Fruit fly (Drosophila melanogaster): Measurements from ENCODE around the gene CG9331.

Gene CG9331

DNA sequence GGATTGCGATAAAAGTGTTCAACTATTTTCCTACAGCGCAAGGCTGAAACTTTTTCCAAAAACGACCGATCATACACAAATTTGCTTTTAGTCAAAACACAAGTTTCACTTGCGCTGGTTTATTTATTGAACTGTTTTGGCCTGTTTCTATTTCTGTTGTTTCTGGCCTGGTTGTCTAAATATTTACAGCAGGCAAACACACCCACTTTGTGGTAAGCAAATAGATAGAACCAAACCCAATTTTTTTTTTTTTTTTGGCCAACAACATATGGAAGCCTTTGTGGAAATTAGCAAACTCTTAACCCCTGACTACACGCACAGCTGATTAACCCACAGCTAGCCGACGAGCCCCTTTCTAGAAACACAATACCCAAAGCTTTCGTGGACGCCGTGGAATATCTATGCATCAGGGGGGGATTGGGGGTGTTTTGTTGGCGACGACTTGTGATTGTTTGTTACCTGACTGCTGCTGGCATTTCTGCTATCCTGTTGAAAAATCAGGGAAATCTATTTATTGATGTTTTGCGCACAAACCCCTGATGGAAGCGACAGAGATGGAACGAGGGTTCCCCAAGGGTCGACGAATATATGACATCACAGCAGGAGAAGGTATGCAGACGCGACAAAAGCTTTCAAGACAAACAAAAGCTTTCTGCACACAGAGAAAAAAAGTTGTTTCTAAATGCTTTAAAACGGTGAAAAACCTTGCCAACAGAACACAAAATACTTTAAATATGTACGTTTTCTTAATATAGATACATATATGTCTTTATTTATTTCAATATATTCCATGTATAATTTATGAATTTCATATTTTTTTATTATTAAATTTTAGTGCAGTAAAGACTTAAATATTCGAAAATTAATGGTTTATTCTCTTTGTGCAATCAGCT is 14.8 kb upstream of the CG9331 start (continued):
- TF ChIP-seq Dll (GFP tag; IDR thresholded peaks at IDR 0.05; ENCODE audit: partially characterized antibody) (no peak), CG13624 (GFP tag; optimal IDR thresholded peaks at IDR 0.05) (peak; percentile 6), CG31365 (tag; optimal IDR thresholded peaks at IDR 0.05) (peak; percentile 43), CG11247 (GFP tag; IDR thresholded peaks at IDR 0.05) (no peak; the same call in 1 of the 2 replicates), CG6765 (GFP tag; optimal IDR thresholded peaks at IDR 0.05) (peak; percentile 15), CG6854 (GFP tag; optimal IDR thresholded peaks at IDR 0.05) (peak; percentile 45), Spps (tag; optimal IDR thresholded peaks at IDR 0.05) (no peak), HHEX (GFP tag; optimal IDR thresholded peaks at IDR 0.05) (peak; percentile 68), ATbp (GFP tag; optimal IDR thresholded peaks at IDR 0.05) (peak; percentile 80), Dip2 (GFP tag; IDR thresholded peaks at IDR 0.05) (no peak), exex (tag; optimal IDR thresholded peaks at IDR 0.05) (peak; percentile 16), CG8359 (GFP tag; optimal IDR thresholded peaks at IDR 0.05; ENCODE audit: borderline replicate concordance) (no peak), CG34224 (GFP tag; IDR thresholded peaks at IDR 0.05; ENCODE audit: partially characterized antibody) (no peak), CG14965 (GFP tag; optimal IDR thresholded peaks at IDR 0.05; ENCODE audit: borderline replicate concordance) (peak; percentile 15), slp2 (GFP tag; optimal IDR thresholded peaks at IDR 0.05) (no peak), ap (GFP tag; IDR thresholded peaks at IDR 0.05) (no peak), nmo (GFP tag; optimal IDR thresholded peaks at IDR 0.05) (peak; percentile 29), fd3F (GFP tag; optimal IDR thresholded peaks at IDR 0.05) (peak; percentile 61), danr (GFP tag; IDR thresholded peaks at IDR 0.05) (0 out of 2 replicates have a peak, but pooled peaks have one; percentile 22), wek (GFP tag; optimal IDR thresholded peaks at IDR 0.05) (peak; percentile 63), Bdp1 (GFP tag; optimal IDR thresholded peaks at IDR 0.05) (no peak), ash1 (GFP tag; optimal IDR thresholded peaks at IDR 0.05) (no peak), Asciz (GFP tag; optimal IDR thresholded peaks at IDR 0.05) (peak; percentile 55), CG17829 (tag; optimal IDR thresholded peaks at IDR 0.05) (peak; percentile 28), CG14014 (GFP tag; IDR thresholded peaks at IDR 0.05) (peak; percentile 52), crc (GFP tag; optimal IDR thresholded peaks at IDR 0.05) (peak; percentile 56), CG11723 (GFP tag; optimal IDR thresholded peaks at IDR 0.05) (no peak), sisA (GFP tag; IDR thresholded peaks at IDR 0.05) (peak; percentile 13; the same call in 1 of the 2 replicates), YL-1 (GFP tag; optimal IDR thresholded peaks at IDR 0.05) (no peak), Deaf1 (tag; optimal IDR thresholded peaks at IDR 0.05) (peak; percentile 63), CG7928 (GFP tag; optimal IDR thresholded peaks at IDR 0.05) (peak; percentile 23), CG15011 (GFP tag; optimal IDR thresholded peaks at IDR 0.05) (peak; percentile 66), CG11085 (GFP tag; IDR thresholded peaks at IDR 0.05) (0 out of 2 replicates have a peak, but pooled peaks have one; percentile 29), Meics (GFP tag; optimal IDR thresholded peaks at IDR 0.05) (peak; percentile 62), trh (GFP tag; optimal IDR thresholded peaks at IDR 0.05) (no peak), pho (GFP tag; optimal IDR thresholded peaks at IDR 0.05) (peak; percentile 11), CG6683 (GFP tag; optimal IDR thresholded peaks at IDR 0.05) (peak; percentile 13), CG10209 (GFP tag; optimal IDR thresholded peaks at IDR 0.05) (peak; percentile 37), fd96Cb (tag; optimal IDR thresholded peaks at IDR 0.05) (peak; percentile 14), Bteb2 (GFP tag; optimal IDR thresholded peaks at IDR 0.05) (peak; percentile 28), al (GFP tag; IDR thresholded peaks at IDR 0.05) (no peak), CG7556 (GFP tag; optimal IDR thresholded peaks at IDR 0.05) (no peak), Ptx1 (GFP tag; IDR thresholded peaks at IDR 0.05) (peak; percentile 76), NfI (GFP tag; optimal IDR thresholded peaks at IDR 0.05) (peak; percentile 43), phol (tag; optimal IDR thresholded peaks at IDR 0.05) (peak; percentile 44), ab (GFP tag; optimal IDR thresholded peaks at IDR 0.05) (no peak), CG17328 (GFP tag; IDR thresholded peaks at IDR 0.05) (peak; percentile 41), lab (GFP tag; optimal IDR thresholded peaks at IDR 0.05) (peak; percentile 78)

Data from whole organism, embryonic.